Worm (Caenorhabditis elegans): ENCODE measurements around the gene figl-1.

figl-1 gene

ce11 chrV:4346799-4347198 is 1.0 kb upstream of the figl-1 start, which contains the start of gene mcm-7 (continued):
- TF ChIP-seq nhr-25 (tag; optimal IDR thresholded peaks at IDR 0.05; ENCODE audit: borderline replicate concordance, insufficient read depth) = no peak
- TF ChIP-seq R02D3.7 (tag; optimal IDR thresholded peaks at IDR 0.05) = no peak
- TF ChIP-seq nhr-102 (tag; optimal IDR thresholded peaks at IDR 0.05) = no peak
- no peak for TF ChIP-seq mdt-29 (GFP tag; IDR thresholded peaks at IDR 0.05)
- no peak for TF ChIP-seq Y105C5A.15 (GFP tag; IDR thresholded peaks at IDR 0.05)
- peak; percentile 14 for TF ChIP-seq nhr-11 (tag; optimal IDR thresholded peaks at IDR 0.05)
- TF ChIP-seq php-3 (GFP tag; IDR thresholded peaks at IDR 0.05) = no peak
- no peak for TF ChIP-seq Y48G9A.11 (GFP tag; IDR thresholded peaks at IDR 0.05)
- no peak for TF ChIP-seq ceh-20 (GFP tag; IDR thresholded peaks at IDR 0.05)
- TF ChIP-seq snpc-1.2 (GFP tag; IDR thresholded peaks at IDR 0.05) = no peak
- TF ChIP-seq gei-8 (GFP tag; optimal IDR thresholded peaks at IDR 0.05) = no peak
- no peak for TF ChIP-seq ceh-82 (tag; optimal IDR thresholded peaks at IDR 0.05)
- TF ChIP-seq jun-1 (tag; optimal IDR thresholded peaks at IDR 0.05) = no peak
- no peak for TF ChIP-seq zip-11 (GFP tag; IDR thresholded peaks at IDR 0.05)
- no peak for TF ChIP-seq ceh-32 (tag; optimal IDR thresholded peaks at IDR 0.05; ENCODE audit: poor library complexity)
- no peak for TF ChIP-seq skn-1 (tag; optimal IDR thresholded peaks at IDR 0.05)
- no peak for TF ChIP-seq fos-1 (tag; optimal IDR thresholded peaks at IDR 0.05)
- TF ChIP-seq nhr-6 (tag; optimal IDR thresholded peaks at IDR 0.05) = peak; percentile 70
- peak; percentile 71 for TF ChIP-seq mep-1 (tag; optimal IDR thresholded peaks at IDR 0.05)
- peak; percentile 79 for TF ChIP-seq mes-2 (tag; optimal IDR thresholded peaks at IDR 0.05; ENCODE audit: poor library complexity, severe bottlenecking)
- TF ChIP-seq egl-43 (GFP tag; IDR thresholded peaks at IDR 0.05) = no peak
- peak; percentile 22 for TF ChIP-seq unc-130 (GFP tag; optimal IDR thresholded peaks at IDR 0.05)
- TF ChIP-seq ztf-11 (tag; optimal IDR thresholded peaks at IDR 0.05) = no peak
- TF ChIP-seq zfp-3 (GFP tag; conservative IDR thresholded peaks at IDR 0.05) = no peak
- TF ChIP-seq ceh-62 (tag; optimal IDR thresholded peaks at IDR 0.05) = no peak
- TF ChIP-seq ztf-7 (tag; optimal IDR thresholded peaks at IDR 0.05) = no peak
- TF ChIP-seq arid-1 (GFP tag; conservative IDR thresholded peaks at IDR 0.05) = no peak

DNA sequence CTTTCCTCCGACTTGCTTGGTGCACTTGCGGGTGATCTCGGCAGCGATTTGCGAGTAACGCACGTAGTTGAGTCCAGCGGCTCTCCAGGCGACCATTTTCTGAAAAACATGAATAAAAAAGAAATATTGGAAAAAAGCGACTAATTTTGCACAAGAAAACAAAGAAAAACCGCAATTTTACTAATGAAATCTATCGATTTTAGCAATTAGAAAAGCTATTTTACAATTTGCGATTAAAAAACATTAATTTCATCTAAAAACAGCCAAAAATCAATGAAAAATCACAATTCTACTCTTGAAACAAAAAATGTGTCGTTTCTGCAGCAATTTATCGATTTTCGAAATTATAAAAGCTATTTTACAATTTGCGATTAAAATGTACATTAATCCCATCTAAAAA is 526 bp upstream of the figl-1 start, which contains the start of gene hpo-18:
Gene hpo-18 (minus strand): TSS at position 101 of the 400 bp plus-strand sequence.
- TF ChIP-seq ceh-44 (GFP tag; IDR thresholded peaks at IDR 0.05) (no peak), aha-1 (tag) (peak; percentile 67)

ce11 chrV:4341736-4342135 is 4.1 kb downstream of the figl-1 start:
- TF ChIP-seq hlh-30 (tag; optimal IDR thresholded peaks at IDR 0.05; ENCODE audit: insufficient read depth) = peak; percentile 14
- no peak for TF ChIP-seq daf-16 (GFP tag; optimal IDR thresholded peaks at IDR 0.05)
- TF ChIP-seq daf-16 (tag; optimal IDR thresholded peaks at IDR 0.05) = peak; percentile 34
- TF ChIP-seq lin-38 (GFP tag; IDR thresholded peaks at IDR 0.05) = peak; percentile 42; the same call in 1 of the 2 replicates
- TF ChIP-seq nhr-10 (tag; optimal IDR thresholded peaks at IDR 0.05) = no peak
- no peak for TF ChIP-seq ZK337.2 (GFP tag; IDR thresholded peaks at IDR 0.05)

ce11 chrV:4341208-4341607 is 4.6 kb downstream of the figl-1 start, which contains the start of gene glrx-3:
glrx-3 (minus strand) TSS chrV:4341308.
- TF ChIP-seq nhr-28 (tag; optimal IDR thresholded peaks at IDR 0.05) = no peak
- TF ChIP-seq lin-38 (GFP tag; IDR thresholded peaks at IDR 0.05) = peak; percentile 37; the same call in 1 of the 2 replicates

DNA sequence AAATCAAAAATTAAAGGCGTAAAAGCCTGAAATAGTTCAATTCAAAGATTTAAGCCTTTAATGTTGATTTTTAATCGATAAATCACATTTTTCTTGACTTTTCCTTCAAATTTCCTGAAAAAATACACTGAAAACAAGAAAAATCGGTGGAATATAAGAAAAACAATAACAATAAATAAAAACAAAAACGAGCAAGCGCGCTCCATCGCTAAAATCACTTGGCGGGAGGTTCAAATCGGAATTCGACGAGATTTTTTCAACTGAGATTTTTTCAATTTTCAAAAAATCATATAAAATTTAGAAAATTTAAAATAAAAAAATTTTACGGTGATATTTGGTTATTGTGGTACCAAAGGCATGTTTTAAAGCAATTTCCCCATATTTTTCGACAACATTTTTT is 6.3 kb downstream of the figl-1 start:
- TF ChIP-seq dpl-1 (GFP tag; optimal IDR thresholded peaks at IDR 0.05) (peak; percentile 50), spr-3 (GFP tag; optimal IDR thresholded peaks at IDR 0.05) (no peak), lin-38 (GFP tag; IDR thresholded peaks at IDR 0.05) (peak; percentile 43), zag-1 (tag; optimal IDR thresholded peaks at IDR 0.05) (no peak), mxl-2 (GFP tag; conservative IDR thresholded peaks at IDR 0.05) (no peak), lin-29 (GFP tag; IDR thresholded peaks at IDR 0.05) (no peak), lin-15B (tag; optimal IDR thresholded peaks at IDR 0.05) (no peak), nhr-6 (tag; optimal IDR thresholded peaks at IDR 0.05) (no peak), ceh-32 (tag; optimal IDR thresholded peaks at IDR 0.05; ENCODE audit: poor library complexity) (no peak), lsy-2 (tag; optimal IDR thresholded peaks at IDR 0.05) (no peak), ctbp-1 (GFP tag; IDR thresholded peaks at IDR 0.05) (no peak), attf-4 (tag; optimal IDR thresholded peaks at IDR 0.05) (no peak)
